Fruit fly (Drosophila melanogaster): ENCODE data around the gene rst.
A peak's percentile ranks its signal among the peaks of the same experiment; 100 is the strongest.

Gene rst

dm6 chrX:2973593-2973992 lies at the start of gene rst:
Gene rst, minus strand, starts transcription at chrX:2973834.
- TF ChIP-seq bbx (GFP tag; IDR thresholded peaks at IDR 0.05; ENCODE audit: partially characterized antibody): peak; percentile 48; the same call in 1 of the 2 replicates
- no peak for TF ChIP-seq CG12659 (GFP tag; optimal IDR thresholded peaks at IDR 0.05)
- TF ChIP-seq D19A (tag; optimal IDR thresholded peaks at IDR 0.05): no peak
- no peak for TF ChIP-seq mam (GFP tag; optimal IDR thresholded peaks at IDR 0.05)
- no peak for TF ChIP-seq CG8290 (GFP tag; optimal IDR thresholded peaks at IDR 0.05)
- TF ChIP-seq CG8290 (tag; optimal IDR thresholded peaks at IDR 0.05): peak in 1 of 2 experiments; percentile 44
- no peak for TF ChIP-seq fru (optimal IDR thresholded peaks at IDR 0.05)
- no peak for TF ChIP-seq Nf-YC (tag; optimal IDR thresholded peaks at IDR 0.05)
- TF ChIP-seq CG1024 (GFP tag; IDR thresholded peaks at IDR 0.05): 0 out of 2 replicates have a peak, but pooled peaks have one; percentile 14
- no peak for TF ChIP-seq ab (GFP tag; optimal IDR thresholded peaks at IDR 0.05)
- TF ChIP-seq pzg (GFP tag; optimal IDR thresholded peaks at IDR 0.05): no peak
- peak; percentile 4 for TF ChIP-seq CG15514 (GFP tag; optimal IDR thresholded peaks at IDR 0.05)
- no peak for TF ChIP-seq CG7372 (GFP tag; IDR thresholded peaks at IDR 0.05)
- peak; percentile 99 for TF ChIP-seq CG5180 (GFP tag; optimal IDR thresholded peaks at IDR 0.05)
- TF ChIP-seq CG9437 (GFP tag; optimal IDR thresholded peaks at IDR 0.05): no peak
- peak; percentile 92 for TF ChIP-seq chm (GFP tag; IDR thresholded peaks at IDR 0.05)
- TF ChIP-seq zen2 (GFP tag; IDR thresholded peaks at IDR 0.05; ENCODE audit: partially characterized antibody): no peak
- no peak for TF ChIP-seq gro (GFP tag; optimal IDR thresholded peaks at IDR 0.05)
- TF ChIP-seq Oaz (GFP tag; IDR thresholded peaks at IDR 0.05): no peak
- no peak for TF ChIP-seq cas (GFP tag; IDR thresholded peaks at IDR 0.05)
- TF ChIP-seq ro (GFP tag; IDR thresholded peaks at IDR 0.05): no peak
- no peak for TF ChIP-seq Tbp (GFP tag; optimal IDR thresholded peaks at IDR 0.05)
- peak; percentile 15 for TF ChIP-seq CG11504 (tag; optimal IDR thresholded peaks at IDR 0.05)
- TF ChIP-seq CG30403 (GFP tag; optimal IDR thresholded peaks at IDR 0.05): no peak
- no peak for TF ChIP-seq Drgx (GFP tag; IDR thresholded peaks at IDR 0.05)
- no peak for TF ChIP-seq mld (GFP tag; IDR thresholded peaks at IDR 0.05; ENCODE audit: partially characterized antibody)
- TF ChIP-seq H15 (GFP tag; IDR thresholded peaks at IDR 0.05): no peak
- TF ChIP-seq CG7786 (GFP tag; optimal IDR thresholded peaks at IDR 0.05): no peak
- TF ChIP-seq nom (GFP tag; optimal IDR thresholded peaks at IDR 0.05): peak; percentile 33
- no peak for TF ChIP-seq MTF-1 (GFP tag; optimal IDR thresholded peaks at IDR 0.05; ENCODE audit: borderline replicate concordance)
- no peak for TF ChIP-seq fd3F (GFP tag; optimal IDR thresholded peaks at IDR 0.05)
- TF ChIP-seq run (tag; optimal IDR thresholded peaks at IDR 0.05): no peak
- no peak for TF ChIP-seq CG10147 (GFP tag; optimal IDR thresholded peaks at IDR 0.05)
- no peak for TF ChIP-seq tll (GFP tag; optimal IDR thresholded peaks at IDR 0.05)
- no peak for TF ChIP-seq Hmr (GFP tag; optimal IDR thresholded peaks at IDR 0.05)
- peak; percentile 34; the same call in 1 of the 3 replicates for TF ChIP-seq gce (GFP tag; IDR thresholded peaks at IDR 0.05)
- no peak for TF ChIP-seq CG6791 (GFP tag; IDR thresholded peaks at IDR 0.05; ENCODE audit: partially characterized antibody)
- peak; percentile 34 for TF ChIP-seq scrt (GFP tag; optimal IDR thresholded peaks at IDR 0.05)
- TF ChIP-seq lab (GFP tag; optimal IDR thresholded peaks at IDR 0.05): no peak
- TF ChIP-seq Taf1 (GFP tag; IDR thresholded peaks at IDR 0.05): no peak
- no peak for TF ChIP-seq pita (GFP tag; optimal IDR thresholded peaks at IDR 0.05)
- TF ChIP-seq her (GFP tag; optimal IDR thresholded peaks at IDR 0.05): no peak
- no peak for TF ChIP-seq prd (optimal IDR thresholded peaks at IDR 0.05)
- TF ChIP-seq prd (GFP tag; IDR thresholded peaks at IDR 0.05): 0 out of 3 replicates have a peak, but pooled peaks have one; percentile 8
- peak; percentile 37; the same call in 1 of the 3 replicates for TF ChIP-seq ci (GFP tag; IDR thresholded peaks at IDR 0.05)
- peak; percentile 82 for TF ChIP-seq CG13894 (tag; optimal IDR thresholded peaks at IDR 0.05)
- TF ChIP-seq stc (GFP tag; IDR thresholded peaks at IDR 0.05): no peak
- TF ChIP-seq CG1233 (GFP tag; optimal IDR thresholded peaks at IDR 0.05): no peak
- no peak for TF ChIP-seq Sin3A (optimal IDR thresholded peaks at IDR 0.05)
- TF ChIP-seq CG12942 (GFP tag; optimal IDR thresholded peaks at IDR 0.05): no peak
- TF ChIP-seq CG6654 (GFP tag; optimal IDR thresholded peaks at IDR 0.05): no peak
- TF ChIP-seq ATbp (GFP tag; optimal IDR thresholded peaks at IDR 0.05): no peak

Measured in whole organism, embryonic.